Worm (Caenorhabditis elegans) whole organism, L3 larva: ENCODE results near the gene ppt-1.

Experiments
- egl-5 ChIP-seq: fragments of 150-350 bp; optimal IDR thresholded peaks from 2 replicates; lab custom pipeline; 2017; ENCODE audit warnings: missing biosample characterization, missing genetic modification reagents, missing genetic modification characterization, inconsistent platforms
- fkh-10 ChIP-seq: sonication (generic microtip); optimal IDR thresholded peaks from 2 replicates; lab custom pipeline; 2017; ENCODE audit warnings: missing biosample characterization, missing genetic modification reagents, missing genetic modification characterization
- lsy-12 ChIP-seq: sonication (generic microtip); optimal IDR thresholded peaks from 2 replicates; lab custom pipeline; 2016; ENCODE audit warnings: mild to moderate bottlenecking, missing genetic modification characterization, missing compliant biosample characterization
- nhr-28 ChIP-seq: fragments of 150-350 bp; optimal IDR thresholded peaks from 2 replicates; lab custom pipeline; 2014; ENCODE audit warnings: missing biosample characterization, missing genetic modification characterization
- nhr-67 ChIP-seq: fragments of 150-350 bp; optimal IDR thresholded peaks from 2 replicates; lab custom pipeline; 2014; ENCODE audit warnings: missing biosample characterization, missing genetic modification characterization
- unc-39 ChIP-seq: sonication (generic microtip); optimal IDR thresholded peaks from 4 replicates; lab custom pipeline; 2017; ENCODE audit warnings: missing biosample characterization, missing genetic modification characterization
- unc-62 ChIP-seq: fragments of 150-350 bp; sonication (generic microtip); optimal IDR thresholded peaks from 4 replicates; lab custom pipeline; 2014; ENCODE audit warnings: missing biosample characterization, missing genetic modification reagents, missing genetic modification characterization

DNA sequence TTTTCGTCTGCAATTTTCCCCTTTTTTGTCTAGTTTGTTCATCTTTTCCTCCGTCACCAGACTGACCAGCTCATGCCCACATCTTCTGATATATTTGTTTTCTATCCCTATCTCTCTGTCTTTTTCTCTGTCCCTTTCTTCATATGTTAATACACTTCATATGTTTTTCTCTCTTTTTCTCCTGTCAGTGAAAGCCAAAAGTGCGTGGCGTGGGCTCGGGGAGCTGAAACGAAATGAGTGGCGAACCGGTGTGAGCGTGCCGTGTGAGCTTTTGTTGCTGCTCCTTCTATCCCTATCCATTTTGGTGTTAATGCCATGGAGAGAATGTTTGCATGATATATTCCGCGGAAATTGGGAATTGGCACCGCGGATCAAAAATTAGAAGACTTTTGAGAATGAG is 5.7 kb upstream of the ppt-1 start:
- no peak for TF ChIP-seq nhr-28 (tag; lab: Kevin White, UChicago)
- TF ChIP-seq egl-5 (tag; lab: Kevin White, UChicago): no peak
- TF ChIP-seq unc-39: no peak
- TF ChIP-seq fkh-10: no peak
- TF ChIP-seq nhr-67 (tag; lab: Kevin White, UChicago): no peak
- TF ChIP-seq lsy-12 (tag; lab: Kevin White, UChicago): no peak
- TF ChIP-seq unc-62: no peak
